Worm (Caenorhabditis elegans): ENCODE data around the gene hosl-1.

hosl-1 gene

DNA sequence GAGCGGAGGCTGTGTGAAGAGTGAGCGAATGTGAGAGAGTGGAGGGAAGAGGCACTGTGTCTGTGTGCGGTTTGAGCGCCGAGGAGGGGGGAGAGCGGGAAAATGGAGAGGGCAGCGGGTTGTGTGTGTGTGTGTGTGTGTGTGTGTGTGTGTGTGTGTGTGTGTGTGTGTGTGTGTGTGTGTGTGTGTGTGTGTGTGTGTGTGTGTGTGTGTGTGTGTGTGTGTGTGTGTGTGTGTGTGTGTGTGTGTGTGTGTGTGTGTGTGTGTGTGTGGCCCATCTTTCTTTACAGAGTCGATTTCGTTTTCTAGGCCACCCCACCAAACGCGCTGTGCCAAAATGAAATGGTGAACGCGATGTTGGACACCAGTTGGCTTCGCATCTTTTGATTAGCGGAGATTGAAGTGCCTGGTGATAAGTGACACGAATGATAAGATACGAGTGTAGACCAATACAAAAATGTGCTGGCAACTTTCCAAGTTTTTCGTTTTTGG, 30.5 kb upstream of the hosl-1 start (continued):
- TF ChIP-seq ceh-63 (GFP tag; optimal IDR thresholded peaks at IDR 0.05), result peak; percentile 80
- TF ChIP-seq ceh-8 (GFP tag; optimal IDR thresholded peaks at IDR 0.05), result peak; percentile 93
- TF ChIP-seq dsc-1 (tag; optimal IDR thresholded peaks at IDR 0.05), result peak; percentile 45
- peak; percentile 74 for TF ChIP-seq xbp-1 (tag; optimal IDR thresholded peaks at IDR 0.05)
- TF ChIP-seq elt-3 (tag; optimal IDR thresholded peaks at IDR 0.05), result peak in 5 of 6 experiments; percentile 13 to 76 (median 54)
- TF ChIP-seq unc-98 (GFP tag; IDR thresholded peaks at IDR 0.05), result peak; percentile 51; the same call in 1 of the 2 replicates
- TF ChIP-seq efl-3 (GFP tag; optimal IDR thresholded peaks at IDR 0.05), result peak; percentile 71
- TF ChIP-seq unc-86 (tag; optimal IDR thresholded peaks at IDR 0.05), result peak; percentile 79
- TF ChIP-seq ceh-88 (GFP tag; IDR thresholded peaks at IDR 0.05), result peak; percentile 89
- TF ChIP-seq blmp-1 (tag; optimal IDR thresholded peaks at IDR 0.05), result peak; percentile 34
- TF ChIP-seq elt-2 (tag; optimal IDR thresholded peaks at IDR 0.05), result peak; percentile 95
- peak; percentile 6 for TF ChIP-seq egl-13 (tag; optimal IDR thresholded peaks at IDR 0.05)
- peak in 1 of 2 experiments; percentile 75 for TF ChIP-seq ztf-11 (tag; optimal IDR thresholded peaks at IDR 0.05)
- peak in 1 of 2 experiments; percentile 22 for TF ChIP-seq mdl-1 (tag; optimal IDR thresholded peaks at IDR 0.05)
- TF ChIP-seq vab-15 (tag; optimal IDR thresholded peaks at IDR 0.05), result peak; percentile 14
- TF ChIP-seq skn-1 (tag; optimal IDR thresholded peaks at IDR 0.05), result peak; percentile 14
- peak; percentile 88 for TF ChIP-seq grh-1 (GFP tag; IDR thresholded peaks at IDR 0.05)
- TF ChIP-seq lin-35 (GFP tag; optimal IDR thresholded peaks at IDR 0.05), result peak; percentile 9 to 55
- peak; percentile 93 for TF ChIP-seq pax-3 (tag; optimal IDR thresholded peaks at IDR 0.05)
- TF ChIP-seq jun-1 (tag; optimal IDR thresholded peaks at IDR 0.05), result peak; percentile 33
- TF ChIP-seq rnt-1 (tag; optimal IDR thresholded peaks at IDR 0.05), result peak; percentile 88
- TF ChIP-seq ztf-4 (tag; optimal IDR thresholded peaks at IDR 0.05), result peak; percentile 66
- TF ChIP-seq lin-14 (GFP tag; optimal IDR thresholded peaks at IDR 0.05), result peak; percentile 98
- peak; percentile 92 for TF ChIP-seq fkh-8 (tag; optimal IDR thresholded peaks at IDR 0.05)

DNA sequence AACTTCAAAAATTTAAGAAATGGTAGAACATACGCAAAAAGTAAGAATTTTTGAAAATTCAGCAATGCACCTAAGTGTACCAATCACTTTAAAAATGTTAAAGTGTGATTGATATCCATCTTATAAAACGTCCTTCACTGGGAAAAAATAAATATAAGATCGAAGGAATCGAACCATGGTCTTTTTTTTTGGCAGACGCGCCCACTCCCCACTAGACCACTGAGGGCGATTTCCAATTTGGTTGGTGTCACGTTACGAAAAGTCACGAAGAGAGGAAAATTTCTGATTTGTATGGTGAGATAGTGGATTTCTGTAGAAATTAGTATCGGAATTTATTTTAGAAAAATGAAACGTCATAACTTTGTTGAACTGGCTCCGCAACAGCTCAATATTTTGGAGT, 29.6 kb upstream of the hosl-1 start:
- TF ChIP-seq grh-1 (GFP tag; IDR thresholded peaks at IDR 0.05), result no peak
- no peak for TF ChIP-seq ceh-8 (GFP tag; optimal IDR thresholded peaks at IDR 0.05)
- no peak for TF ChIP-seq ces-1 (GFP tag; optimal IDR thresholded peaks at IDR 0.05)
- no peak for TF ChIP-seq lir-3 (tag; optimal IDR thresholded peaks at IDR 0.05; ENCODE audit: poor library complexity)
- no peak for TF ChIP-seq isw-1 (GFP tag; IDR thresholded peaks at IDR 0.05)

DNA sequence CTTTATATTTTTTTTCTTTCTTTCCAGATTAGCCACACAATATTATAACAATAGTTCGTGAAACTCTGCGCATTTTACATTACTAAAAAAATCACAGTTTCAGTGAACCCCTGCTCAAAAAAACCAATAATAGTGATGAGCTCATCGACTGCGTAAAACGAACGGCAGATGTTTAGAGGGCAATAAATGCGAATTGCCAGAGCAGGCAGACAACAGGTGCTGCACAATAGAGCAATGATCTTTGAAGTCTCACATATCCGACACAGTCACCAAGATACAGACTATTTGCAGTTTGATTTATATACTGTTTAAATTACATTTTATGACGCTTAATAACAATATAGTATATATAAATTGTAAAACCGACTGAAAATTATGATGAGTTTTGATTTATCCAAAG, 27.3 kb upstream of the hosl-1 start:
- TF ChIP-seq aha-1 (tag; optimal IDR thresholded peaks at IDR 0.05), result no peak
- no peak for TF ChIP-seq snpc-4 (tag; optimal IDR thresholded peaks at IDR 0.05)
- no peak for TF ChIP-seq isw-1 (GFP tag; IDR thresholded peaks at IDR 0.05)
- TF ChIP-seq efl-1 (optimal IDR thresholded peaks at IDR 0.05), result no peak
- no peak for TF ChIP-seq efl-1 (GFP tag; optimal IDR thresholded peaks at IDR 0.05 in 1 of 2)
- TF ChIP-seq swsn-7 (tag; optimal IDR thresholded peaks at IDR 0.05), result no peak
- TF ChIP-seq jun-1 (tag; optimal IDR thresholded peaks at IDR 0.05), result no peak
- no peak for TF ChIP-seq dsc-1 (tag; optimal IDR thresholded peaks at IDR 0.05)
- no peak for TF ChIP-seq egl-27 (tag; optimal IDR thresholded peaks at IDR 0.05)

DNA sequence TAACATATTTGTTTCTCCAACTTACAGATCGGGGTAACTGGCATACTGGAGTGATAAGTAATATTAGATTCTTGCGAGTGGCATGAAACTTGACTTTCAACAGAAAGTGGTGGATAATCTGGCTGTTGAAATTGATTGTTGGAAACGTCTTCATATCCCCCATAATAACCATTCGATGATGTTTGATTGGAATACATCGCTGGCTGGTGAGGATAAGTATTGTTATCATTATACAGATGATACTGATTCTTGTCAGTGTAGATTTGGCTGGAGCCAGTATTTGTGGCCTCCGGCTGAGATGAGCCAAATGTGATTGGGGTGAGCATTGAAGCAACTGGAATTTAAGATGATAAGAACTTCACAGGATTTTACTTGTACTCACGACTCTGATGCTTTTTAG, 21.9 kb upstream of the hosl-1 start:
- TF ChIP-seq sox-4 (tag; optimal IDR thresholded peaks at IDR 0.05), result no peak
- TF ChIP-seq ceh-63 (GFP tag; optimal IDR thresholded peaks at IDR 0.05), result no peak
- no peak for TF ChIP-seq blmp-1 (tag; optimal IDR thresholded peaks at IDR 0.05)
- no peak for TF ChIP-seq unc-98 (GFP tag; IDR thresholded peaks at IDR 0.05)
- no peak for TF ChIP-seq ztf-4 (tag; optimal IDR thresholded peaks at IDR 0.05)
- TF ChIP-seq irx-1 (tag; optimal IDR thresholded peaks at IDR 0.05), result no peak
- no peak for TF ChIP-seq nhr-20 (tag; optimal IDR thresholded peaks at IDR 0.05)
- no peak for TF ChIP-seq mdl-1 (tag; optimal IDR thresholded peaks at IDR 0.05)
- no peak for TF ChIP-seq nhr-71 (tag; optimal IDR thresholded peaks at IDR 0.05)
- no peak for TF ChIP-seq elt-2 (tag; optimal IDR thresholded peaks at IDR 0.05)
- no peak for TF ChIP-seq dsc-1 (tag; optimal IDR thresholded peaks at IDR 0.05)
- TF ChIP-seq C04F5.9 (tag; optimal IDR thresholded peaks at IDR 0.05), result no peak
- no peak for TF ChIP-seq nhr-85 (tag)
- TF ChIP-seq pax-3 (tag; optimal IDR thresholded peaks at IDR 0.05), result no peak

Data from whole organism, L1 larva.